Fruit fly (Drosophila melanogaster) whole organism, embryonic: ENCODE measurements around the gene sws.

Experiments
- Atf3 ChIP-seq: fragments of 200-800 bp; sonication (Bioruptor generic); optimal IDR thresholded peaks from 3 replicates; lab custom pipeline; 2016; ENCODE audit warnings: missing biosample characterization, missing genetic modification characterization
- Bgb ChIP-seq: fragments of 200-800 bp; sonication (Bioruptor generic); IDR thresholded peaks from 2 replicates; pipeline ENCODE4 v1.3.6; 2022; ENCODE audit warnings: missing biosample characterization, missing genetic modification characterization; ENCODE audit not compliant: partially characterized antibody
- CG10321 ChIP-seq: fragments of 200-800 bp; sonication (Bioruptor generic); IDR thresholded peaks from 2 replicates; pipeline ENCODE4 v1.3.6; 2022; ENCODE audit warnings: missing biosample characterization, missing genetic modification characterization
- CG10543 ChIP-seq: fragments of 200-800 bp; sonication (Bioruptor generic); optimal IDR thresholded peaks from 3 replicates; lab custom pipeline; 2017; ENCODE audit warnings: missing biosample characterization, mild to moderate bottlenecking, missing genetic modification characterization, moderate library complexity
- CG10565 ChIP-seq: fragments of 200-800 bp; sonication (Bioruptor generic); optimal IDR thresholded peaks from 3 replicates; lab custom pipeline; 2016; ENCODE audit warnings: missing biosample characterization, mild to moderate bottlenecking, missing genetic modification characterization
- CG12769 ChIP-seq: fragments of 200-800 bp; sonication (Bioruptor generic); optimal IDR thresholded peaks from 2 replicates; lab custom pipeline; 2019; ENCODE audit warnings: missing biosample characterization, mild to moderate bottlenecking, missing genetic modification characterization, moderate library complexity
- CG17186 ChIP-seq: fragments of 200-800 bp; sonication (Bioruptor generic); optimal IDR thresholded peaks from 3 replicates; lab custom pipeline; 2017; ENCODE audit warnings: missing biosample characterization, missing genetic modification reagents, missing genetic modification characterization
- CG17359 ChIP-seq: fragments of 200-800 bp; sonication (Bioruptor generic); optimal IDR thresholded peaks from 3 replicates; lab custom pipeline; 2018; ENCODE audit warnings: missing biosample characterization, mild to moderate bottlenecking, missing genetic modification characterization, moderate library complexity
- CG17802 ChIP-seq: fragments of 200-800 bp; sonication (Bioruptor generic); optimal IDR thresholded peaks from 2 replicates; lab custom pipeline; 2018; ENCODE audit warnings: missing biosample characterization, mild to moderate bottlenecking, missing genetic modification characterization, moderate library complexity
- CG2120 ChIP-seq: fragments of 200-800 bp; sonication (Bioruptor generic); optimal IDR thresholded peaks from 3 replicates; lab custom pipeline; 2016; ENCODE audit warnings: missing biosample characterization, missing genetic modification characterization
- CG2129 ChIP-seq: fragments of 200-800 bp; sonication (Bioruptor generic); IDR thresholded peaks from 2 replicates; pipeline ENCODE4 v1.3.6; 2022; ENCODE audit warnings: missing biosample characterization, missing genetic modification characterization; ENCODE audit not compliant: partially characterized antibody
- CG2875 ChIP-seq: fragments of 200-800 bp; sonication (Bioruptor generic); optimal IDR thresholded peaks from 2 replicates; lab custom pipeline; 2017; ENCODE audit warnings: missing biosample characterization, mild to moderate bottlenecking, missing genetic modification characterization, missing genetic modification reagents
- CG31224 ChIP-seq: fragments of 200-800 bp; sonication (Bioruptor generic); IDR thresholded peaks from 2 replicates; pipeline ENCODE4 v1.3.6; 2022; ENCODE audit warnings: missing biosample characterization, missing genetic modification characterization
- CG34422 ChIP-seq: fragments of 200-800 bp; sonication (Bioruptor generic); IDR thresholded peaks from 3 replicates; pipeline ENCODE4 v1.3.6; 2022; ENCODE audit warnings: missing biosample characterization, missing genetic modification characterization
- CG6175 ChIP-seq: fragments of 200-800 bp; sonication (Bioruptor generic); IDR thresholded peaks from 3 replicates; pipeline ENCODE4 v1.3.6; 2022; ENCODE audit warnings: missing biosample characterization, missing genetic modification characterization
- CG6272 ChIP-seq: fragments of 200-800 bp; sonication (Bioruptor generic); IDR thresholded peaks from 2 replicates; pipeline ENCODE4 v1.3.6; 2022; ENCODE audit warnings: missing biosample characterization, missing genetic modification characterization
- CG7745 ChIP-seq: fragments of 200-800 bp; sonication (Bioruptor generic); optimal IDR thresholded peaks from 2 replicates; lab custom pipeline; 2018; ENCODE audit warnings: missing biosample characterization, mild to moderate bottlenecking, missing genetic modification characterization, moderate library complexity
- CG9727 ChIP-seq: fragments of 200-800 bp; sonication (Bioruptor generic); optimal IDR thresholded peaks from 3 replicates; lab custom pipeline; 2017; ENCODE audit warnings: missing biosample characterization, mild to moderate bottlenecking, missing genetic modification characterization
- ERR ChIP-seq: fragments of 200-800 bp; sonication (Bioruptor generic); optimal IDR thresholded peaks from 2 replicates; lab custom pipeline; 2016; ENCODE audit warnings: missing biosample characterization, missing genetic modification characterization
- Elba2 ChIP-seq: fragments of 200-800 bp; sonication (Bioruptor generic); optimal IDR thresholded peaks from 3 replicates; lab custom pipeline; 2016; ENCODE audit warnings: missing biosample characterization, missing genetic modification characterization
- HHEX ChIP-seq: fragments of 200-800 bp; sonication (Bioruptor generic); optimal IDR thresholded peaks from 3 replicates; lab custom pipeline; 2017; ENCODE audit warnings: missing biosample characterization, mild to moderate bottlenecking, missing genetic modification characterization, missing genetic modification reagents
- HmgZ ChIP-seq: fragments of 200-800 bp; sonication (Bioruptor generic); optimal IDR thresholded peaks from 2 replicates; lab custom pipeline; 2018; ENCODE audit warnings: missing biosample characterization, mild to moderate bottlenecking, missing genetic modification characterization
- Hr3 ChIP-seq: fragments of 200-800 bp; sonication (Bioruptor generic); optimal IDR thresholded peaks from 3 replicates; lab custom pipeline; 2016; ENCODE audit warnings: missing biosample characterization, missing genetic modification characterization
- Hsf ChIP-seq: fragments of 200-800 bp; sonication (Bioruptor generic); optimal IDR thresholded peaks from 3 replicates; lab custom pipeline; 2016; ENCODE audit warnings: missing biosample characterization, missing genetic modification characterization
- Lpt ChIP-seq: fragments of >200 bp; optimal IDR thresholded peaks from 2 replicates; lab custom pipeline; 2018; ENCODE audit warnings: missing biosample characterization, missing genetic modification characterization
- MESR4 ChIP-seq: fragments of 200-800 bp; sonication (Bioruptor generic); optimal IDR thresholded peaks from 2 replicates; lab custom pipeline; 2018; ENCODE audit warnings: missing biosample characterization, mild to moderate bottlenecking, missing genetic modification characterization, moderate library complexity
- Myb ChIP-seq: fragments of 200-800 bp; sonication (Bioruptor generic); optimal IDR thresholded peaks from 2 replicates; lab custom pipeline; 2016; ENCODE audit warnings: missing biosample characterization, missing genetic modification characterization
- NC2β ChIP-seq: fragments of 200-800 bp; sonication (Bioruptor generic); optimal IDR thresholded peaks from 2 replicates; lab custom pipeline; 2016; ENCODE audit warnings: missing biosample characterization, missing genetic modification characterization
- Nf-YA ChIP-seq: fragments of 200-800 bp; sonication (Bioruptor generic); IDR thresholded peaks from 2 replicates; pipeline ENCODE4 v1.3.6; 2022; ENCODE audit warnings: missing biosample characterization, missing genetic modification characterization
- NfI ChIP-seq: fragments of 200-800 bp; sonication (Bioruptor generic); optimal IDR thresholded peaks from 3 replicates; lab custom pipeline; 2018; ENCODE audit warnings: missing biosample characterization, mild to moderate bottlenecking, missing genetic modification characterization, moderate library complexity
- Poxn ChIP-seq: fragments of 200-800 bp; sonication (Bioruptor generic); IDR thresholded peaks from 2 replicates; pipeline ENCODE4 v1.3.6; 2022; ENCODE audit warnings: missing biosample characterization, missing genetic modification characterization
- Sin3A ChIP-seq: fragments of >200 bp; optimal IDR thresholded peaks from 2 replicates; lab custom pipeline; 2018
- Sry-δ ChIP-seq: fragments of 200-800 bp; sonication (Bioruptor generic); optimal IDR thresholded peaks from 2 replicates; lab custom pipeline; 2016; ENCODE audit warnings: missing biosample characterization, missing genetic modification characterization
- ash1 ChIP-seq: fragments of 200-800 bp; sonication (Bioruptor generic); optimal IDR thresholded peaks from 2 replicates; lab custom pipeline; 2018; ENCODE audit warnings: missing biosample characterization, mild to moderate bottlenecking, missing genetic modification characterization
- caup ChIP-seq: fragments of 200-800 bp; sonication (Bioruptor generic); optimal IDR thresholded peaks from 3 replicates; lab custom pipeline; 2017; ENCODE audit warnings: missing biosample characterization, mild to moderate bottlenecking, missing genetic modification characterization, moderate library complexity; ENCODE audit not compliant: severe bottlenecking
- dmrt99B ChIP-seq: fragments of 200-800 bp; sonication (Bioruptor generic); optimal IDR thresholded peaks from 2 replicates; lab custom pipeline; 2018; ENCODE audit warnings: missing biosample characterization, mild to moderate bottlenecking, missing genetic modification characterization, moderate library complexity
- fd64A ChIP-seq: fragments of 200-800 bp; sonication (Bioruptor generic); optimal IDR thresholded peaks from 3 replicates; lab custom pipeline; 2018; ENCODE audit warnings: missing biosample characterization, mild to moderate bottlenecking, missing genetic modification characterization
- grau ChIP-seq: fragments of 200-800 bp; optimal IDR thresholded peaks from 3 replicates; lab custom pipeline; 2019; ENCODE audit warnings: missing biosample characterization, mild to moderate bottlenecking, missing genetic modification characterization, moderate library complexity
- hbn ChIP-seq: fragments of 200-800 bp; sonication (Bioruptor generic); IDR thresholded peaks from 2 replicates; pipeline ENCODE4 v1.3.6; 2022; ENCODE audit warnings: missing biosample characterization, missing genetic modification characterization; ENCODE audit not compliant: partially characterized antibody
- insv ChIP-seq, 2 experiments: fragments of 200-800 bp; sonication (Bioruptor generic); optimal IDR thresholded peaks; 3 replicates each; lab custom pipeline; 2016 to 2018; ENCODE audit warnings: missing biosample characterization in 2 of 2, missing genetic modification characterization in 2 of 2
- inv ChIP-seq: fragments of 200-800 bp; sonication (Bioruptor generic); IDR thresholded peaks from 2 replicates; pipeline ENCODE4 v1.3.6; 2022; ENCODE audit warnings: missing biosample characterization, missing genetic modification characterization; ENCODE audit not compliant: partially characterized antibody
- kay ChIP-seq: fragments of 200-800 bp; sonication (Bioruptor generic); optimal IDR thresholded peaks from 2 replicates; lab custom pipeline; 2016; ENCODE audit warnings: missing biosample characterization, missing genetic modification characterization
- lab ChIP-seq: fragments of 200-800 bp; sonication (Bioruptor generic); optimal IDR thresholded peaks from 3 replicates; lab custom pipeline; 2017; ENCODE audit warnings: missing biosample characterization, missing genetic modification characterization, mild to moderate bottlenecking, moderate library complexity, missing genetic modification reagents
- maf-S ChIP-seq: fragments of 200-800 bp; sonication (Bioruptor generic); optimal IDR thresholded peaks from 2 replicates; lab custom pipeline; 2016; ENCODE audit warnings: missing biosample characterization, missing genetic modification characterization
- mam ChIP-seq: fragments of 200-800 bp; sonication (Bioruptor generic); optimal IDR thresholded peaks from 3 replicates; lab custom pipeline; 2016; ENCODE audit warnings: missing biosample characterization, missing genetic modification characterization
- mirr ChIP-seq: fragments of 200-800 bp; sonication (Bioruptor generic); optimal IDR thresholded peaks from 3 replicates; lab custom pipeline; 2018; ENCODE audit warnings: missing biosample characterization, mild to moderate bottlenecking, missing genetic modification characterization
- slou ChIP-seq: fragments of 200-800 bp; sonication (Bioruptor generic); optimal IDR thresholded peaks from 3 replicates; lab custom pipeline; 2016; ENCODE audit warnings: missing biosample characterization, missing genetic modification characterization
- sug ChIP-seq: fragments of 200-800 bp; optimal IDR thresholded peaks from 2 replicates; lab custom pipeline; 2019; ENCODE audit warnings: missing biosample characterization, mild to moderate bottlenecking, missing genetic modification characterization, moderate library complexity
- tup ChIP-seq: fragments of 200-800 bp; sonication (Bioruptor generic); optimal IDR thresholded peaks from 2 replicates; lab custom pipeline; 2016; ENCODE audit warnings: missing biosample characterization, mild to moderate bottlenecking, missing genetic modification characterization, moderate library complexity

The sws gene

DNA sequence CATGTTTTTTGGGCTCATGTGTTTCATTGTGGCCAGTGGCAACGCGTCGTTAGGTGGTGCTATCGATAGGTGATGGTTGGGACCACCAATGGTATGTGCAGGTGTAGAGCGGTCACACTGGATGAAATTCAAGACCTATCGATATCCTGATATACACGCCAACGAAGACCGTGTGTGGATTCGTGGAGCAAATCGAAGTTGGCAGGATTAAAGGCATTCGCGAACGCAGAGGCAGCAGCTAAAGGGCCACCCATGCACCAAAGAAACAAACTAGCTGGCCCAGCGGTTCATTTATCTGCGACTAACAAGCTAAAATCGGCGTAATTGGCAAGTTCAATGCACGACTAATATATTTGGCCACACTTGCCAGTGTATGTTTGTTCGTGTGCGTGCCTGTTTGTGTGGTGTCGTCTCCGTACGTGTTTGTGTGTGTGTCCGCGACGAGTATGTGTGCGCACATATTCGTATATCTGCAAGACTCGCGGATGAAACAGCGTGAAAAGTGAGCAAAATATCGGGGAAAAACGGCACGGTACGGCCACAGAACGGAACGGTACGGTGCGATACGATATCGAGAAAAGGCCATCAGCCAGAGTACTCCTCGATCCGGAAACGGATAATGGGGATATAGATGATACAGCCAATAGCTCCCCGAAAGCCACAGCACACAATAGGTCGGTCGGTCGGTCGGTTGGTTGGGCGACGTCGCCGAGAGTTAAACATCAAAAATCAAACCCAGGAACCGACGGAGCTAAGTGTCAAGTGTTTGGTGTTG, 32.1 kb downstream of the sws start, which contains the start of gene Ubr3 (continued):
- peak; percentile 90 for TF ChIP-seq CG6175 (GFP tag; lab: Robert Waterston, UW)
- TF ChIP-seq tup (GFP tag; lab: Kevin White, UChicago) = no peak
- TF ChIP-seq ash1 (GFP tag; lab: Kevin White, UChicago) = no peak
- TF ChIP-seq CG7745 (tag; lab: Kevin White, UChicago) = no peak
- no peak for TF ChIP-seq CG17359 (tag; lab: Kevin White, UChicago)
- TF ChIP-seq Elba2 (GFP tag; lab: Kevin White, UChicago) = peak; percentile 17
- no peak for TF ChIP-seq slou
- TF ChIP-seq CG17802 = peak; percentile 50
- TF ChIP-seq Myb = peak; percentile 26
- no peak for TF ChIP-seq Poxn
- TF ChIP-seq CG2120 = peak; percentile 20
- TF ChIP-seq CG6272 (GFP tag; lab: Robert Waterston, UW) = no peak
- TF ChIP-seq HHEX (GFP tag; lab: Kevin White, UChicago) = peak; percentile 0
- TF ChIP-seq kay (GFP tag; lab: Kevin White, UChicago) = no peak
- TF ChIP-seq maf-S = no peak
- no peak for TF ChIP-seq Lpt (GFP tag; lab: Kevin White, UChicago)
- no peak for TF ChIP-seq dmrt99B (tag; lab: Kevin White, UChicago)
- peak; percentile 49 for TF ChIP-seq HmgZ
- peak; percentile 21 for TF ChIP-seq CG10543 (GFP tag; lab: Kevin White, UChicago)
- no peak for TF ChIP-seq CG10321 (GFP tag; lab: Robert Waterston, UW)
- peak in 1 of 2 experiments; percentile 13 for TF ChIP-seq insv (GFP tag; optimal IDR thresholded peaks at IDR 0.05; lab: Kevin White, UChicago)
- peak; percentile 42; the same call in 1 of the 2 replicates for TF ChIP-seq hbn
- TF ChIP-seq Hr3 (GFP tag; lab: Kevin White, UChicago) = no peak
- TF ChIP-seq Sin3A (lab: Kevin White, UChicago) = peak; percentile 91
- TF ChIP-seq MESR4 = peak; percentile 72
- no peak for TF ChIP-seq CG9727 (GFP tag; lab: Kevin White, UChicago)
- TF ChIP-seq mirr = no peak
- no peak for TF ChIP-seq fd64A (GFP tag; lab: Kevin White, UChicago)
- peak; percentile 4 for TF ChIP-seq mam (GFP tag; lab: Kevin White, UChicago)
- 0 out of 2 replicates have a peak, but pooled peaks have one; percentile 30 for TF ChIP-seq CG2129
- peak; percentile 47 for TF ChIP-seq lab (GFP tag; lab: Kevin White, UChicago)
- TF ChIP-seq Sry-δ (GFP tag; lab: Kevin White, UChicago) = peak; percentile 82
- TF ChIP-seq sug (tag; lab: Kevin White, UChicago) = peak; percentile 57
- peak; percentile 86 for TF ChIP-seq Bgb (GFP tag; lab: Robert Waterston, UW)
- TF ChIP-seq CG12769 (tag; lab: Kevin White, UChicago) = peak; percentile 43
- TF ChIP-seq ERR = no peak
- TF ChIP-seq Nf-YA (GFP tag; lab: Robert Waterston, UW) = no peak
- peak; percentile 35 for TF ChIP-seq NC2β
- no peak for TF ChIP-seq caup
- TF ChIP-seq Hsf (GFP tag; lab: Kevin White, UChicago) = no peak
- no peak for TF ChIP-seq Atf3 (GFP tag; lab: Kevin White, UChicago)
- peak; percentile 31; the same call in 1 of the 3 replicates for TF ChIP-seq CG34422
- no peak for TF ChIP-seq CG31224
- no peak for TF ChIP-seq CG10565 (GFP tag; lab: Kevin White, UChicago)
- TF ChIP-seq inv (GFP tag; lab: Robert Waterston, UW) = peak; percentile 74
- no peak for TF ChIP-seq NfI
- TF ChIP-seq CG2875 (GFP tag; lab: Kevin White, UChicago) = no peak
- no peak for TF ChIP-seq grau (tag; lab: Kevin White, UChicago)
- TF ChIP-seq CG17186 (GFP tag; lab: Kevin White, UChicago) = peak; percentile 41
